Fruit fly (Drosophila melanogaster) Kc167 (cell line): ENCODE measurements around the gene CG32181.

Experiments
- Myc ChIP-seq: fragments of >200 bp; optimal IDR thresholded peaks from 2 replicates; lab custom pipeline; 2017; ENCODE audit warnings: missing external identifiers
- Sin3A ChIP-seq: fragments of >200 bp; optimal IDR thresholded peaks from 2 replicates; lab custom pipeline; 2018; ENCODE audit warnings: missing external identifiers
- h ChIP-seq: fragments of >200 bp; optimal IDR thresholded peaks from 3 replicates; lab custom pipeline; 2018; ENCODE audit warnings: missing external identifiers
- ttk ChIP-seq: sonication (Bioruptor generic); optimal IDR thresholded peaks from 2 replicates; lab custom pipeline; 2017; ENCODE audit warnings: missing external identifiers

- TF ChIP-seq ttk (lab: Kevin White, UChicago) (no peak), Sin3A (lab: Kevin White, UChicago) (no peak), h (lab: Kevin White, UChicago) (no peak), Myc (lab: Kevin White, UChicago) (no peak)
Observed at dm6 chr3L:17739627-17740026, 19.9 kb upstream of the CG32181 start.
